Worm (Caenorhabditis elegans) whole organism, L3 larva: Measurements from ENCODE around the gene F32D8.12.

ENCODE experiments used
- ZK546.5 ChIP-seq: sonication (generic microtip); optimal IDR thresholded peaks from 2 replicates; lab custom pipeline; 2017; ENCODE audit warnings: missing biosample characterization, missing genetic modification characterization
- aly-2 ChIP-seq: fragments of 150-350 bp; optimal IDR thresholded peaks from 2 replicates; lab custom pipeline; 2014; ENCODE audit warnings: missing biosample characterization, missing genetic modification characterization
- ama-1 ChIP-seq: fragments of 150-350 bp; optimal IDR thresholded peaks from 2 replicates; lab custom pipeline; 2018
- ceh-28 ChIP-seq: fragments of 150-350 bp; optimal IDR thresholded peaks from 2 replicates; lab custom pipeline; 2014; ENCODE audit warnings: missing biosample characterization, missing genetic modification reagents, missing genetic modification characterization
- ceh-82 ChIP-seq: fragments of 150-350 bp; optimal IDR thresholded peaks from 2 replicates; lab custom pipeline; 2014; ENCODE audit warnings: missing biosample characterization, missing genetic modification characterization
- egl-27 ChIP-seq: sonication (generic microtip); optimal IDR thresholded peaks from 4 replicates; lab custom pipeline; 2017; ENCODE audit warnings: missing biosample characterization, missing genetic modification reagents, missing genetic modification characterization
- egl-5 ChIP-seq: fragments of 150-350 bp; optimal IDR thresholded peaks from 2 replicates; lab custom pipeline; 2017; ENCODE audit warnings: missing biosample characterization, missing genetic modification reagents, missing genetic modification characterization, inconsistent platforms
- elt-2 ChIP-seq: sonication (generic microtip); optimal IDR thresholded peaks from 2 replicates; lab custom pipeline; 2016; ENCODE audit warnings: missing genetic modification reagents, mild to moderate bottlenecking, missing genetic modification characterization, missing compliant biosample characterization
- eor-1 ChIP-seq, 2 experiments: fragments of 150-350 bp; optimal IDR thresholded peaks; 2 replicates each; lab custom pipeline; 2014 to 2018; ENCODE audit warnings: missing biosample characterization in 2 of 2, missing genetic modification characterization in 2 of 2
- fkh-10 ChIP-seq: sonication (generic microtip); optimal IDR thresholded peaks from 2 replicates; lab custom pipeline; 2017; ENCODE audit warnings: missing biosample characterization, missing genetic modification reagents, missing genetic modification characterization
- fkh-2 ChIP-seq: fragments of 150-350 bp; optimal IDR thresholded peaks from 2 replicates; lab custom pipeline; 2014; ENCODE audit warnings: missing biosample characterization, missing genetic modification reagents, missing genetic modification characterization
- hmg-11 ChIP-seq: sonication (generic microtip); optimal IDR thresholded peaks from 2 replicates; lab custom pipeline; 2016; ENCODE audit warnings: missing genetic modification characterization, missing compliant biosample characterization
- jun-1 ChIP-seq: fragments of 150-350 bp; optimal IDR thresholded peaks from 2 replicates; lab custom pipeline; 2014; ENCODE audit warnings: missing biosample characterization, missing genetic modification reagents, missing genetic modification characterization
- lin-39 ChIP-seq: fragments of 150-350 bp; optimal IDR thresholded peaks from 2 replicates; lab custom pipeline; 2018; ENCODE audit warnings: missing biosample characterization, missing genetic modification reagents, missing genetic modification characterization
- mdl-1 ChIP-seq: fragments of 150-350 bp; optimal IDR thresholded peaks from 2 replicates; lab custom pipeline; 2014; ENCODE audit warnings: missing biosample characterization, missing genetic modification characterization
- mml-1 ChIP-seq: fragments of 150-350 bp; sonication (generic microtip); optimal IDR thresholded peaks from 3 replicates; lab custom pipeline; 2014; ENCODE audit warnings: missing biosample characterization, missing genetic modification characterization
- nfya-1 ChIP-seq: sonication (generic microtip); optimal IDR thresholded peaks from 2 replicates; lab custom pipeline; 2017; ENCODE audit warnings: missing genetic modification characterization, mild to moderate bottlenecking, missing compliant biosample characterization, antibody characterized with exemption, moderate library complexity; ENCODE audit not compliant: insufficient read depth
- nhr-11 ChIP-seq: fragments of 150-350 bp; optimal IDR thresholded peaks from 2 replicates; lab custom pipeline; 2014; ENCODE audit warnings: missing biosample characterization, missing genetic modification characterization
- nhr-12 ChIP-seq: fragments of 150-350 bp; optimal IDR thresholded peaks from 2 replicates; lab custom pipeline; 2014; ENCODE audit warnings: missing biosample characterization, missing genetic modification characterization
- nhr-23 ChIP-seq: fragments of 150-350 bp; optimal IDR thresholded peaks from 2 replicates; lab custom pipeline; 2014; ENCODE audit warnings: missing biosample characterization, missing genetic modification reagents, missing genetic modification characterization
- nhr-25 ChIP-seq: sonication (generic microtip); optimal IDR thresholded peaks from 2 replicates; lab custom pipeline; 2017; ENCODE audit warnings: missing biosample characterization, missing genetic modification characterization
- nhr-28 ChIP-seq: fragments of 150-350 bp; optimal IDR thresholded peaks from 2 replicates; lab custom pipeline; 2014; ENCODE audit warnings: missing biosample characterization, missing genetic modification characterization
- nhr-43 ChIP-seq: sonication (generic microtip); optimal IDR thresholded peaks from 2 replicates; lab custom pipeline; 2016; ENCODE audit warnings: mild to moderate bottlenecking, missing genetic modification characterization, missing compliant biosample characterization; ENCODE audit not compliant: poor library complexity, severe bottlenecking
- nhr-76 ChIP-seq: fragments of 150-350 bp; sonication (generic microtip); optimal IDR thresholded peaks from 5 replicates; lab custom pipeline; 2014; ENCODE audit warnings: missing biosample characterization, missing genetic modification characterization
- pha-4 ChIP-seq: fragments of 150-350 bp; optimal IDR thresholded peaks from 2 replicates; lab custom pipeline; 2014; ENCODE audit warnings: missing biosample characterization, missing genetic modification reagents, missing genetic modification characterization
- pqm-1 ChIP-seq: fragments of 150-350 bp; optimal IDR thresholded peaks from 2 replicates; lab custom pipeline; 2017; ENCODE audit warnings: missing biosample characterization, missing genetic modification characterization, inconsistent platforms
- tbx-2 ChIP-seq: sonication (generic microtip); optimal IDR thresholded peaks from 2 replicates; lab custom pipeline; 2016; ENCODE audit warnings: mild to moderate bottlenecking, missing genetic modification characterization, missing compliant biosample characterization
- unc-39 ChIP-seq: sonication (generic microtip); optimal IDR thresholded peaks from 4 replicates; lab custom pipeline; 2017; ENCODE audit warnings: missing biosample characterization, missing genetic modification characterization
- zag-1 ChIP-seq: fragments of 150-350 bp; optimal IDR thresholded peaks from 2 replicates; lab custom pipeline; 2014; ENCODE audit warnings: missing biosample characterization, missing genetic modification characterization
- ztf-4 ChIP-seq: fragments of 150-350 bp; optimal IDR thresholded peaks from 2 replicates; lab custom pipeline; 2014; ENCODE audit warnings: missing biosample characterization, missing genetic modification characterization

The F32D8.12 gene

DNA sequence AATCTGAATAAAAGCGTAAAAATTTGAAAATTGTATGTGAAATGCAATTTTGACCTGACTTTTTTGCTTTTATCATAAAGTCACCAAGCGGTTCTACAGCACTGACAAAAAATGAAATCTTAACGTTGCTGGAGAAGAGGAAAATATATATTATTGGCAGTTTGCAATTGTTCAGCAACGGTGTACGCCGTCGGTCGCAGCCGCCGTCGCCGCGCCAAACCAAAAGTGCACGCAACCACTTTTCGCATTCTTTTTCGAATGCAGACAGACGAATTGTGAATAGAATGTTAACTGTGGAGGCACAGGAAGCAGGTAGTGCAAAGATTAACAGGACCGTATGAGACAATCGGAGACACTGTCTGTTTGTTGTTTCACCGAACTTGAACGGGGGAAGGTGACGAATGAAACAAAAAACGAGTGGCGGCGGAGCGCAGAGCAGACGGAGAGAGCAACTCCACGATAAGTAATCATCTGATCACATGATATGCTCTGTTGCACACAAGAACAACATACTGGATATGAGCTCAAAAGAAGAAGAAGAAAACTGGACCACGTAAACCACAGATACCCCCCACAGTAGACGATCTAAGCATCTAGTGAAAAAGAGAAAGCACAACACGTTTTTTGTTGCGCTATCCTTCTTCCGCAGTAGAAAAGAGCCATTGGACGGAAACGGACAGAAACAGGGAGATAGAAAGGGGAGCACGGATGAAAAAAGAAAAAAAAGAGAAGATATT lies 33.8 kb downstream of the F32D8.12 start:
- TF ChIP-seq ama-1 (lab: Kevin White, UChicago) (peak; percentile 47), mml-1 (tag; lab: Kevin White, UChicago) (no peak), ceh-82 (tag; lab: Kevin White, UChicago) (no peak), eor-1 (tag; optimal IDR thresholded peaks at IDR 0.05; lab: Kevin White, UChicago) (no peak), aly-2 (no peak), fkh-10 (GFP tag; lab: Kevin White, UChicago) (peak; percentile 23), nfya-1 (tag; lab: Kevin White, UChicago) (peak; percentile 15), pha-4 (tag; lab: Kevin White, UChicago) (peak; percentile 78), elt-2 (tag; lab: Kevin White, UChicago) (peak; percentile 42), pqm-1 (peak; percentile 58), lin-39 (tag; lab: Kevin White, UChicago) (peak; percentile 49), nhr-12 (tag; lab: Kevin White, UChicago) (no peak), nhr-25 (tag; lab: Kevin White, UChicago) (peak; percentile 10), jun-1 (tag; lab: Kevin White, UChicago) (peak; percentile 10), nhr-11 (peak; percentile 64), ztf-4 (tag; lab: Kevin White, UChicago) (no peak), ceh-28 (tag; lab: Kevin White, UChicago) (no peak)

DNA sequence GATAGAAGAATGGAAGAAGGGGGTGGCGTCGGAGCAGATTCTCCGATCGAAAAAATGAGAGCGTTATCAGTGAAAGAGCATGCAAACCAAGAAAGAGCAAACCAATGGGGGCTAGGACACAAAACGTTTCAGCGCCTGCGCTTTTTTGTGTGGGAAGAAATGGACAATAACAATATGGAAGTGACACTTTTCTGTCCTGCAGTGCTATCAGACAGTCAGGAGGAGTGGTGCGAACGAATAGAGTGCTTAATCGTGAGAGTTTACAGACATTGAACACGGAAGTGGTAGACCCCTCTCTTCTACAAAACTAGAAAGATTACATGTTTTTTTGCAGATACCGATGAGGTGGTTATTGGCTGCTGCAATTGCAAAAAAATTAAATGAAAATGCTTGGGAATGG lies 35.5 kb downstream of the F32D8.12 start:
- TF ChIP-seq egl-27 (tag; lab: Kevin White, UChicago), result peak; percentile 35
- TF ChIP-seq nhr-23, result no peak
- TF ChIP-seq nfya-1 (tag; lab: Kevin White, UChicago), result peak; percentile 1
- no peak for TF ChIP-seq nhr-76
- peak; percentile 91 for TF ChIP-seq elt-2 (tag; lab: Kevin White, UChicago)
- peak; percentile 26 for TF ChIP-seq pha-4 (tag; lab: Kevin White, UChicago)
- peak; percentile 68 for TF ChIP-seq jun-1 (tag; lab: Kevin White, UChicago)
- TF ChIP-seq pqm-1, result peak; percentile 94

DNA sequence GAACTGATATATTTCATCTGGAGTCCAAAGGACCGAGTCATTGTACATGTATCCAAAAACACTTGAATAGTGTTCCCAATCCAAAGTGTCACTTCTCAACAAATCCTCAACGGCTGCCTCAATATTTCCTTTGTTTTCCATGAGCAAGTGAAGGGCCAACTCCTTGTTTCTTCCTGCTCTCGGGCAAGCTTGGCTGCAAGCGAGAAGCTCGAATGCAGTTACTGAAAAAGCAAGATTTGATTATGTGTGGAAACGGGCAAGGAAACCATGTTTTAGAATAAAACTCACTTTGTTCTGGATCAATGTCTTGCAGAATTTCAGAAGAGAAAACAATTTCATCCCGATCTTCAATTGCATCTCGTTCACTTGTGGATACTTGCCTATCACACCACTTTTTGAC lies 36.6 kb downstream of the F32D8.12 start:
- TF ChIP-seq zag-1 (tag; lab: Kevin White, UChicago) (no peak), mdl-1 (tag; lab: Kevin White, UChicago) (no peak), ama-1 (lab: Kevin White, UChicago) (no peak), nhr-11 (no peak), eor-1 (tag; optimal IDR thresholded peaks at IDR 0.05; lab: Kevin White, UChicago) (no peak), nhr-23 (no peak), nhr-43 (no peak)
- TF ChIP-seq, all 47 proteins: peak for 0

DNA sequence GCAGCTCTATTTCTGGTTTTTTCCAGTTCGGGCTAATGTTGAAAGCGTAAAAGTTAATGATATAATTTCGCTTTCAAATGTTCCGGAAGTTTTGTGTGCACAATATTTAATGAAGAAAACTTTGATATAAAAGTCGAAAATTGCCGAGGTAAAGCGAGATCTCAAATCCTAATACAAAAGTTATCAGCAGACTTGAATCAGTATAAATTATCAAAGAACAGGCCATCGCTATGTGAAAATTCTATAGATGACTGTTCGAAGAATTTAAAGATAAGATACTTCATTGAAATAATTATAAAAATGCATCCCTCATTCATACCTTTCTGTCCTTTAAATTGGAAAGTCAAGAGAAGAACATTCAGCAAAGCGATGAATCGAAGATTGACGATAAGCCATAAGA lies 43.9 kb downstream of the F32D8.12 start, which contains the start of gene C29A12.6:
Gene C29A12.6, plus strand, starts transcription at position 301 of the 400 bp plus-strand sequence.
- no peak for TF ChIP-seq ZK546.5 (tag; lab: Kevin White, UChicago)
- TF ChIP-seq egl-27 (tag; lab: Kevin White, UChicago), result no peak
- TF ChIP-seq ztf-4 (tag; lab: Kevin White, UChicago), result no peak

- TF ChIP-seq unc-39 (tag; lab: Kevin White, UChicago), result no peak
- TF ChIP-seq egl-5 (tag; lab: Kevin White, UChicago), result no peak
- no peak for TF ChIP-seq nhr-76
- no peak for TF ChIP-seq aly-2
- no peak for TF ChIP-seq mml-1 (tag; lab: Kevin White, UChicago)
- TF ChIP-seq elt-2 (tag; lab: Kevin White, UChicago), result no peak
- TF ChIP-seq eor-1 (tag; optimal IDR thresholded peaks at IDR 0.05; lab: Kevin White, UChicago), result no peak
- TF ChIP-seq nhr-25 (tag; lab: Kevin White, UChicago), result no peak
- TF ChIP-seq nhr-23, result no peak
- no peak for TF ChIP-seq ceh-82 (tag; lab: Kevin White, UChicago)
- TF ChIP-seq nhr-28, result no peak
- TF ChIP-seq nhr-12 (tag; lab: Kevin White, UChicago), result no peak
- TF ChIP-seq tbx-2 (tag; lab: Kevin White, UChicago), result no peak
- no peak for TF ChIP-seq hmg-11 (tag; lab: Kevin White, UChicago)
Observed at ce11 chrV:10839398-10839797, 51.4 kb downstream of the F32D8.12 start.

ce11 chrV:10838204-10838603 lies 52.6 kb downstream of the F32D8.12 start:
- TF ChIP-seq lin-39 (tag; lab: Kevin White, UChicago) (peak; percentile 39), fkh-2 (tag; lab: Kevin White, UChicago) (no peak)
